Worm (Caenorhabditis elegans): ENCODE results near the gene T09A5.15.

The T09A5.15 gene

ce11 chrII:7819359-7819758, 38.4 kb upstream of the T09A5.15 start:
- TF ChIP-seq unc-62 (GFP tag; optimal IDR thresholded peaks at IDR 0.05) = peak; percentile 40
- TF ChIP-seq zip-8 (tag; optimal IDR thresholded peaks at IDR 0.05) = peak; percentile 82
- no peak for TF ChIP-seq sptf-1 (tag; optimal IDR thresholded peaks at IDR 0.05)
- TF ChIP-seq nhr-2 (tag; optimal IDR thresholded peaks at IDR 0.05) = peak; percentile 39
- peak; percentile 79 for TF ChIP-seq elt-1 (tag; optimal IDR thresholded peaks at IDR 0.05; ENCODE audit: borderline replicate concordance, insufficient read depth)

ce11 chrII:7822454-7822853, 35.3 kb upstream of the T09A5.15 start, which contains the start of gene irld-47:
irld-47 (minus strand) TSS chrII:7822554.
- TF ChIP-seq lin-13 (tag; optimal IDR thresholded peaks at IDR 0.05) (no peak), sem-2 (GFP tag; optimal IDR thresholded peaks at IDR 0.05) (no peak), blmp-1 (tag; optimal IDR thresholded peaks at IDR 0.05) (no peak), nhr-2 (tag; optimal IDR thresholded peaks at IDR 0.05) (no peak), unc-62 (GFP tag; optimal IDR thresholded peaks at IDR 0.05) (no peak), ztf-11 (tag; optimal IDR thresholded peaks at IDR 0.05) (no peak)

ce11 chrII:7825107-7825506, 32.7 kb upstream of the T09A5.15 start, which contains the start of gene srw-62:
srw-62 (plus strand) TSS chrII:7825407.
- TF ChIP-seq cnd-1 (tag; optimal IDR thresholded peaks at IDR 0.05) (no peak), mls-2 (tag; optimal IDR thresholded peaks at IDR 0.05) (no peak), sptf-1 (tag; optimal IDR thresholded peaks at IDR 0.05) (no peak), nhr-237 (tag; optimal IDR thresholded peaks at IDR 0.05) (no peak), flh-1 (GFP tag; optimal IDR thresholded peaks at IDR 0.05) (no peak)

ce11 chrII:7827883-7828282, 29.9 kb upstream of the T09A5.15 start:
- TF ChIP-seq zip-8 (tag; optimal IDR thresholded peaks at IDR 0.05) = peak; percentile 87
- no peak for TF ChIP-seq blmp-1 (tag; optimal IDR thresholded peaks at IDR 0.05)

ce11 chrII:7829616-7830015, 28.1 kb upstream of the T09A5.15 start:
- TF ChIP-seq snpc-4 (tag; optimal IDR thresholded peaks at IDR 0.05) = no peak
- TF ChIP-seq nhr-12 (tag; optimal IDR thresholded peaks at IDR 0.05) = no peak
- no peak for TF ChIP-seq pha-4 (tag; optimal IDR thresholded peaks at IDR 0.05)
- TF ChIP-seq hlh-1 (tag; optimal IDR thresholded peaks at IDR 0.05) = no peak
- TF ChIP-seq M03D4.4 (tag; optimal IDR thresholded peaks at IDR 0.05) = no peak
- TF ChIP-seq sptf-1 (tag; optimal IDR thresholded peaks at IDR 0.05) = no peak
- no peak for TF ChIP-seq mab-5 (tag; optimal IDR thresholded peaks at IDR 0.05)
- no peak for TF ChIP-seq sem-2 (GFP tag; optimal IDR thresholded peaks at IDR 0.05)
- no peak for TF ChIP-seq unc-120 (tag; optimal IDR thresholded peaks at IDR 0.05; ENCODE audit: poor library complexity, severe bottlenecking)
- no peak for TF ChIP-seq bed-3 (GFP tag; optimal IDR thresholded peaks at IDR 0.05)
- no peak for TF ChIP-seq unc-39 (tag; optimal IDR thresholded peaks at IDR 0.05)
- no peak for TF ChIP-seq nhr-237 (tag; optimal IDR thresholded peaks at IDR 0.05)
- TF ChIP-seq ztf-11 (tag; optimal IDR thresholded peaks at IDR 0.05) = no peak
- no peak for TF ChIP-seq flh-1 (GFP tag; optimal IDR thresholded peaks at IDR 0.05)

- TF ChIP-seq flh-1 (GFP tag; optimal IDR thresholded peaks at IDR 0.05) = no peak
- no peak for TF ChIP-seq nhr-28 (tag; optimal IDR thresholded peaks at IDR 0.05)
- TF ChIP-seq ceh-43 (GFP tag; optimal IDR thresholded peaks at IDR 0.05) = no peak
- no peak for TF ChIP-seq hlh-1 (tag; optimal IDR thresholded peaks at IDR 0.05)
- TF ChIP-seq nhr-237 (tag; optimal IDR thresholded peaks at IDR 0.05) = no peak
- TF ChIP-seq elt-1 (tag; optimal IDR thresholded peaks at IDR 0.05; ENCODE audit: borderline replicate concordance, insufficient read depth) = no peak
- TF ChIP-seq ham-2 (GFP tag; optimal IDR thresholded peaks at IDR 0.05) = no peak
- no peak for TF ChIP-seq drap-1 (GFP tag; optimal IDR thresholded peaks at IDR 0.05)
- TF ChIP-seq sem-2 (GFP tag; optimal IDR thresholded peaks at IDR 0.05) = no peak
- no peak for TF ChIP-seq ceh-39 (tag; optimal IDR thresholded peaks at IDR 0.05)
- TF ChIP-seq pha-4 (tag; optimal IDR thresholded peaks at IDR 0.05) = no peak
- TF ChIP-seq elt-3 (tag; optimal IDR thresholded peaks at IDR 0.05) = no peak
- TF ChIP-seq mls-2 (tag; optimal IDR thresholded peaks at IDR 0.05) = no peak
- no peak for TF ChIP-seq unc-39 (tag; optimal IDR thresholded peaks at IDR 0.05)
- TF ChIP-seq cnd-1 (tag; optimal IDR thresholded peaks at IDR 0.05) = no peak
- TF ChIP-seq zip-8 (tag; optimal IDR thresholded peaks at IDR 0.05) = no peak
- no peak for TF ChIP-seq tbx-8 (GFP tag; optimal IDR thresholded peaks at IDR 0.05)
- no peak for TF ChIP-seq blmp-1 (tag; optimal IDR thresholded peaks at IDR 0.05)
- no peak for TF ChIP-seq mab-5 (tag; optimal IDR thresholded peaks at IDR 0.05)
Observed at ce11 chrII:7832054-7832453, 25.7 kb upstream of the T09A5.15 start, which contains the start of gene T09A5.14. T09A5.14 (plus strand) TSS chrII:7832354.
